Fruit fly (Drosophila melanogaster) whole organism, embryonic: ENCODE results near the gene tok.

ENCODE experiments used
- Blimp-1 ChIP-seq: fragments of 200-800 bp; sonication (Bioruptor generic); optimal IDR thresholded peaks from 3 replicates; lab custom pipeline; 2018; ENCODE audit warnings: missing biosample characterization, missing genetic modification characterization, mild to moderate bottlenecking, moderate library complexity, missing genetic modification reagents
- BtbVII ChIP-seq: fragments of 200-800 bp; sonication (Bioruptor generic); optimal IDR thresholded peaks from 3 replicates; lab custom pipeline; 2017; ENCODE audit warnings: missing biosample characterization, mild to moderate bottlenecking, missing genetic modification characterization
- CG10274 ChIP-seq: fragments of 200-800 bp; sonication (Bioruptor generic); optimal IDR thresholded peaks from 3 replicates; lab custom pipeline; 2017; ENCODE audit warnings: missing biosample characterization, mild to moderate bottlenecking, missing genetic modification characterization
- CG10462 ChIP-seq: fragments of 200-800 bp; sonication (Bioruptor generic); optimal IDR thresholded peaks from 2 replicates; lab custom pipeline; 2016; ENCODE audit warnings: missing biosample characterization, missing genetic modification characterization
- CG10543 ChIP-seq: fragments of 200-800 bp; sonication (Bioruptor generic); optimal IDR thresholded peaks from 3 replicates; lab custom pipeline; 2017; ENCODE audit warnings: missing biosample characterization, mild to moderate bottlenecking, missing genetic modification characterization, moderate library complexity
- CG10654 ChIP-seq: fragments of 200-800 bp; sonication (Bioruptor generic); optimal IDR thresholded peaks from 2 replicates; lab custom pipeline; 2016; ENCODE audit warnings: missing biosample characterization, missing genetic modification characterization
- CG10979 ChIP-seq: fragments of 200-800 bp; sonication (Bioruptor generic); optimal IDR thresholded peaks from 2 replicates; lab custom pipeline; 2018; ENCODE audit warnings: missing biosample characterization, mild to moderate bottlenecking, missing genetic modification characterization, moderate library complexity
- CG11456 ChIP-seq: fragments of 200-800 bp; sonication (Bioruptor generic); IDR thresholded peaks from 3 replicates; pipeline ENCODE4 v1.3.6; 2022; ENCODE audit warnings: missing biosample characterization, missing genetic modification characterization
- CG11695 ChIP-seq: fragments of 200-800 bp; sonication (Bioruptor generic); IDR thresholded peaks from 3 replicates; pipeline ENCODE4 v1.3.6; 2022; ENCODE audit warnings: missing biosample characterization, missing genetic modification characterization
- CG13296 ChIP-seq: fragments of 200-800 bp; sonication (Bioruptor generic); optimal IDR thresholded peaks from 3 replicates; lab custom pipeline; 2018; ENCODE audit warnings: missing biosample characterization, mild to moderate bottlenecking, missing genetic modification characterization
- CG13624 ChIP-seq: fragments of 200-800 bp; sonication (Bioruptor generic); optimal IDR thresholded peaks from 2 replicates; lab custom pipeline; 2016; ENCODE audit warnings: missing biosample characterization, missing genetic modification characterization
- CG14014 ChIP-seq: fragments of 200-800 bp; sonication (Bioruptor generic); IDR thresholded peaks from 2 replicates; pipeline ENCODE4 v1.3.6; 2022; ENCODE audit warnings: missing biosample characterization, missing genetic modification characterization
- CG15601 ChIP-seq: fragments of 200-800 bp; sonication (Bioruptor generic); optimal IDR thresholded peaks from 3 replicates; lab custom pipeline; 2019; ENCODE audit warnings: missing biosample characterization, mild to moderate bottlenecking, missing genetic modification characterization, moderate library complexity
- CG17186 ChIP-seq: fragments of 200-800 bp; sonication (Bioruptor generic); optimal IDR thresholded peaks from 3 replicates; lab custom pipeline; 2017; ENCODE audit warnings: missing biosample characterization, missing genetic modification reagents, missing genetic modification characterization
- CG2202 ChIP-seq: fragments of 200-800 bp; sonication (Bioruptor generic); optimal IDR thresholded peaks from 2 replicates; lab custom pipeline; 2018; ENCODE audit warnings: missing biosample characterization, mild to moderate bottlenecking, missing genetic modification characterization
- CG2678 ChIP-seq: fragments of 200-800 bp; sonication (Bioruptor generic); optimal IDR thresholded peaks from 3 replicates; lab custom pipeline; 2019; ENCODE audit warnings: missing biosample characterization, mild to moderate bottlenecking, missing genetic modification characterization, moderate library complexity
- CG2875 ChIP-seq: fragments of 200-800 bp; sonication (Bioruptor generic); optimal IDR thresholded peaks from 2 replicates; lab custom pipeline; 2017; ENCODE audit warnings: missing biosample characterization, mild to moderate bottlenecking, missing genetic modification characterization, missing genetic modification reagents
- CG2889 ChIP-seq: fragments of 200-800 bp; sonication (Bioruptor generic); IDR thresholded peaks from 3 replicates; pipeline ENCODE4 v1.3.6; 2022; ENCODE audit warnings: missing biosample characterization, missing genetic modification characterization
- CG32772 ChIP-seq: fragments of 200-800 bp; sonication (Bioruptor generic); IDR thresholded peaks from 2 replicates; pipeline ENCODE4 v1.3.6; 2022; ENCODE audit warnings: missing biosample characterization, missing genetic modification characterization
- CG4707 ChIP-seq: fragments of 200-800 bp; sonication (Bioruptor generic); optimal IDR thresholded peaks from 2 replicates; lab custom pipeline; 2018; ENCODE audit warnings: missing biosample characterization, mild to moderate bottlenecking, missing genetic modification characterization, moderate library complexity
- CG6254 ChIP-seq: fragments of 200-800 bp; sonication (Bioruptor generic); optimal IDR thresholded peaks from 3 replicates; lab custom pipeline; 2017; ENCODE audit warnings: mild to moderate bottlenecking, missing biosample characterization, missing genetic modification reagents, missing genetic modification characterization
- CG6272 ChIP-seq: fragments of 200-800 bp; sonication (Bioruptor generic); IDR thresholded peaks from 2 replicates; pipeline ENCODE4 v1.3.6; 2022; ENCODE audit warnings: missing biosample characterization, missing genetic modification characterization
- Chrac-16 ChIP-seq: fragments of 200-800 bp; sonication (Bioruptor generic); optimal IDR thresholded peaks from 3 replicates; lab custom pipeline; 2016; ENCODE audit warnings: missing biosample characterization, missing genetic modification characterization
- Dek ChIP-seq: fragments of 200-800 bp; sonication (Bioruptor generic); optimal IDR thresholded peaks from 3 replicates; lab custom pipeline; 2019; ENCODE audit warnings: missing biosample characterization, mild to moderate bottlenecking, missing genetic modification characterization, moderate library complexity
- Dll ChIP-seq: fragments of 200-800 bp; sonication (Bioruptor generic); IDR thresholded peaks from 4 replicates; pipeline ENCODE4 v1.3.6; 2022; ENCODE audit warnings: missing biosample characterization, missing genetic modification characterization; ENCODE audit not compliant: partially characterized antibody
- Nf-YC ChIP-seq: fragments of 200-800 bp; optimal IDR thresholded peaks from 3 replicates; lab custom pipeline; 2019; ENCODE audit warnings: missing biosample characterization, mild to moderate bottlenecking, missing genetic modification characterization, moderate library complexity
- Oaz ChIP-seq: fragments of 200-800 bp; sonication (Bioruptor generic); IDR thresholded peaks from 2 replicates; pipeline ENCODE4 v1.3.6; 2022; ENCODE audit warnings: missing biosample characterization, missing genetic modification characterization
- Side ChIP-seq: fragments of 200-800 bp; sonication (Bioruptor generic); optimal IDR thresholded peaks from 2 replicates; lab custom pipeline; 2016; ENCODE audit warnings: missing biosample characterization, missing genetic modification characterization
- ara ChIP-seq: fragments of 200-800 bp; sonication (Bioruptor generic); IDR thresholded peaks from 2 replicates; pipeline ENCODE4 v1.3.6; 2022; ENCODE audit warnings: missing biosample characterization, missing genetic modification characterization
- ase ChIP-seq: fragments of 200-800 bp; sonication (Bioruptor generic); IDR thresholded peaks from 3 replicates; pipeline ENCODE4 v1.3.6; 2022; ENCODE audit warnings: missing biosample characterization, missing genetic modification characterization
- cad ChIP-seq: fragments of >200 bp; optimal IDR thresholded peaks from 2 replicates; lab custom pipeline; 2017; ENCODE audit warnings: missing biosample characterization, missing genetic modification characterization
- ewg ChIP-seq: fragments of 200-800 bp; sonication (Bioruptor generic); optimal IDR thresholded peaks from 3 replicates; lab custom pipeline; 2017; ENCODE audit warnings: mild to moderate bottlenecking, missing biosample characterization, missing genetic modification reagents, missing genetic modification characterization
- fd102C ChIP-seq: fragments of 200-800 bp; sonication (Bioruptor generic); optimal IDR thresholded peaks from 2 replicates; lab custom pipeline; 2018; ENCODE audit warnings: missing biosample characterization, mild to moderate bottlenecking, missing genetic modification characterization, moderate library complexity
- ind ChIP-seq: fragments of 200-800 bp; sonication (Bioruptor generic); optimal IDR thresholded peaks from 3 replicates; lab custom pipeline; 2016; ENCODE audit warnings: missing biosample characterization, missing genetic modification characterization
- knrl ChIP-seq: fragments of 200-800 bp; sonication (Bioruptor generic); IDR thresholded peaks from 3 replicates; pipeline ENCODE4 v1.3.6; 2022; ENCODE audit warnings: missing biosample characterization, missing genetic modification characterization; ENCODE audit not compliant: partially characterized antibody
- maf-S ChIP-seq: fragments of 200-800 bp; sonication (Bioruptor generic); optimal IDR thresholded peaks from 2 replicates; lab custom pipeline; 2016; ENCODE audit warnings: missing biosample characterization, missing genetic modification characterization
- mirr ChIP-seq: fragments of 200-800 bp; sonication (Bioruptor generic); optimal IDR thresholded peaks from 3 replicates; lab custom pipeline; 2018; ENCODE audit warnings: missing biosample characterization, mild to moderate bottlenecking, missing genetic modification characterization
- nom ChIP-seq: fragments of 200-800 bp; sonication (Bioruptor generic); optimal IDR thresholded peaks from 2 replicates; lab custom pipeline; 2017; ENCODE audit warnings: missing biosample characterization, missing genetic modification characterization, mild to moderate bottlenecking, moderate library complexity, missing genetic modification reagents
- phol ChIP-seq: fragments of 200-800 bp; sonication (Bioruptor generic); optimal IDR thresholded peaks from 3 replicates; lab custom pipeline; 2018; ENCODE audit warnings: missing biosample characterization, mild to moderate bottlenecking, missing genetic modification characterization, moderate library complexity
- pum ChIP-seq: fragments of 200-800 bp; sonication (Bioruptor generic); optimal IDR thresholded peaks from 2 replicates; lab custom pipeline; 2016; ENCODE audit warnings: missing biosample characterization, missing genetic modification characterization
- shn ChIP-seq: fragments of 200-800 bp; sonication (Bioruptor generic); optimal IDR thresholded peaks from 3 replicates; lab custom pipeline; 2016; ENCODE audit warnings: missing biosample characterization, missing genetic modification characterization
- slbo ChIP-seq: fragments of 200-800 bp; sonication (Bioruptor generic); IDR thresholded peaks from 2 replicates; pipeline ENCODE4 v1.3.6; 2022; ENCODE audit warnings: missing biosample characterization, missing genetic modification characterization
- stwl ChIP-seq: fragments of 200-800 bp; sonication (Bioruptor generic); optimal IDR thresholded peaks from 3 replicates; lab custom pipeline; 2018; ENCODE audit warnings: missing biosample characterization, mild to moderate bottlenecking, missing genetic modification characterization, moderate library complexity
- tap ChIP-seq: fragments of 200-800 bp; optimal IDR thresholded peaks from 3 replicates; lab custom pipeline; 2019; ENCODE audit warnings: missing biosample characterization, mild to moderate bottlenecking, missing genetic modification characterization, moderate library complexity
- ttk ChIP-seq: fragments of 200-800 bp; sonication (Bioruptor generic); IDR thresholded peaks from 2 replicates; pipeline ENCODE4 v2.1.2; 2022; ENCODE audit warnings: missing biosample characterization, missing genetic modification characterization
- unc-4 ChIP-seq: fragments of 200-800 bp; sonication (Bioruptor generic); IDR thresholded peaks from 2 replicates; pipeline ENCODE4 v1.3.6; 2022; ENCODE audit warnings: missing biosample characterization, missing genetic modification characterization; ENCODE audit not compliant: partially characterized antibody
- vfl ChIP-seq: fragments of 200-800 bp; sonication (Bioruptor generic); optimal IDR thresholded peaks from 2 replicates; lab custom pipeline; 2016; ENCODE audit warnings: missing biosample characterization, missing genetic modification characterization
- zfh2 ChIP-seq: fragments of 200-800 bp; sonication (Bioruptor generic); optimal IDR thresholded peaks from 2 replicates; lab custom pipeline; 2016; ENCODE audit warnings: missing biosample characterization, missing genetic modification characterization

tok gene

DNA sequence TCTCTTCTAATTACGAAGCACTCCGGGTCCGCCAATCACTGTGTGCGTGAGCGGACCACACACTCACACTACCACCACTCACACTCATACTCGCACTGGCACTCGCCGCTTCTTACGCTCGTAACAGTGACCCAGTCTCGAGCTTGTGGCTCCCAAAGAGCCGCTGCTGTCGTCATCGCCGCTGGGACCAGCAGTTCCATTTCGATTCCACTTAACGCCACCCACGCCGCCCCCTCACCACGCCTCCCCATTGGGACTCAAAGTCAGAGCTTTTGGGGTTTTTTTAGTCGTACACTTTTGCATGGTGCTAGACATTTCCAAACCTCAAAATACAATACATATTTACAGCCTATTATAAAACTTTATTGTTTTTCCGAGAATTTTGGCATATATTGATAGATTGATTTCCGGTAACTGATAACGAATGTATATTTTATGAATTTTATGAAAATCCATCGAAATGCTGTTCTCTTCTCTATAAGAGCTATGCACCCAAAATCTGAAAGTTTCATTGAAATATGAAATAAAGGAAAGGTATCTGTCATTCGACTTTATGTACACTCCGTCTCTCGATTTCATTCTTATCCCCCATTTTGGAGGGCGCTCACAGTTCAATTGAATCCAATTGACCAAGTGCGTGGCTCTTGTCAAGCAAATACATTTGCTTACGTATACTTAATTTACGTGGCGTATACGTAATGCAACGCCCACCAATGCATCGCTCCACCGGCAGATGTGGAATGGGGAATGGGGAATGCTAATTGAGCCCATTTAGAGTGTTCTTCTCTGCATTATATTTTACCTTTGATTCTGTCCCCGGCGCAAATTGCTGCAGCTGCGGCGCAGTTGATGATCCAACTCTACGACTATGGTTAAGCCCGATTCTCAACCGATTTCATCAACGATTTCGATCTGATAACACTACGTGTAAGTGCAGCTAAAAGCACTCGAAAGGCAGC lies 52.1 kb downstream of the tok start, which contains the start of gene CG42331 (continued):
- TF ChIP-seq ase (peak; percentile 63; the same call in 2 of the 3 replicates), ara (no peak), shn (GFP tag; lab: Kevin White, UChicago) (peak; percentile 57), pum (GFP tag; lab: Kevin White, UChicago) (peak; percentile 45), CG10274 (GFP tag; lab: Kevin White, UChicago) (peak; percentile 52), CG4707 (GFP tag; lab: Kevin White, UChicago) (no peak), CG2678 (tag; lab: Kevin White, UChicago) (peak; percentile 83), CG2202 (tag; lab: Kevin White, UChicago) (no peak), CG14014 (GFP tag; lab: Robert Waterston, UW) (no peak), CG32772 (GFP tag; lab: Robert Waterston, UW) (no peak), Dll (GFP tag; lab: Robert Waterston, UW) (no peak), CG11695 (GFP tag; lab: Robert Waterston, UW) (peak; percentile 62; the same call in 2 of the 3 replicates), stwl (tag; lab: Kevin White, UChicago) (no peak), phol (tag; lab: Kevin White, UChicago) (peak; percentile 71), nom (GFP tag; lab: Kevin White, UChicago) (no peak), maf-S (peak; percentile 21), BtbVII (GFP tag; lab: Kevin White, UChicago) (peak; percentile 59), CG2875 (GFP tag; lab: Kevin White, UChicago) (peak; percentile 42), vfl (GFP tag; lab: Kevin White, UChicago) (no peak), Dek (tag; lab: Kevin White, UChicago) (peak; percentile 60), CG6272 (GFP tag; lab: Robert Waterston, UW) (no peak), CG2889 (GFP tag; lab: Robert Waterston, UW) (no peak), cad (GFP tag; lab: Kevin White, UChicago) (no peak), zfh2 (GFP tag; lab: Kevin White, UChicago) (peak; percentile 28), knrl (GFP tag; lab: Robert Waterston, UW) (no peak), unc-4 (no peak), CG10543 (GFP tag; lab: Kevin White, UChicago) (peak; percentile 85), tap (tag; lab: Kevin White, UChicago) (peak; percentile 42), CG10462 (GFP tag; lab: Kevin White, UChicago) (peak; percentile 3), ewg (GFP tag; lab: Kevin White, UChicago) (peak; percentile 15), Side (GFP tag; lab: Kevin White, UChicago) (peak; percentile 10), mirr (peak; percentile 24), Chrac-16 (GFP tag; lab: Kevin White, UChicago) (peak; percentile 1), fd102C (GFP tag; lab: Kevin White, UChicago) (no peak), CG15601 (peak; percentile 31), slbo (GFP tag; lab: Robert Waterston, UW) (peak; percentile 47; the same call in 1 of the 2 replicates), ind (peak; percentile 65), Nf-YC (tag; lab: Kevin White, UChicago) (peak; percentile 65), CG11456 (GFP tag; lab: Robert Waterston, UW) (no peak), Oaz (GFP tag; lab: Robert Waterston, UW) (no peak), CG13624 (GFP tag; lab: Kevin White, UChicago) (peak; percentile 63), CG10654 (GFP tag; lab: Kevin White, UChicago) (peak; percentile 12), ttk (GFP tag; lab: Robert Waterston, UW) (peak; percentile 57), CG6254 (GFP tag; lab: Kevin White, UChicago) (no peak), CG10979 (tag; lab: Kevin White, UChicago) (peak; percentile 46), CG17186 (no peak), CG13296 (GFP tag; lab: Kevin White, UChicago) (peak; percentile 47), Blimp-1 (GFP tag; lab: Kevin White, UChicago) (no peak)
